Worm (Caenorhabditis elegans) whole organism, late embryonic: ENCODE data around the gene ptpn-22.

Experiments
- C08G9.2 ChIP-seq: sonication (generic microtip); optimal IDR thresholded peaks from 2 replicates; lab custom pipeline; 2016; ENCODE audit warnings: mild to moderate bottlenecking, missing genetic modification characterization, moderate library complexity, missing compliant biosample characterization
- ahr-1 ChIP-seq: sonication (generic microtip); optimal IDR thresholded peaks from 2 replicates; lab custom pipeline; 2016; ENCODE audit warnings: missing genetic modification characterization, missing compliant biosample characterization
- ama-1 ChIP-seq: fragments of 150-350 bp; optimal IDR thresholded peaks from 2 replicates; lab custom pipeline; 2014
- dmd-4 ChIP-seq: sonication (generic microtip); optimal IDR thresholded peaks from 2 replicates; lab custom pipeline; 2016; ENCODE audit warnings: borderline replicate concordance, missing genetic modification characterization, missing compliant biosample characterization
- hlh-6 ChIP-seq: sonication (generic microtip); optimal IDR thresholded peaks from 2 replicates; lab custom pipeline; 2016; ENCODE audit warnings: missing genotype, missing genetic modification characterization, missing compliant biosample characterization
- sox-2 ChIP-seq: fragments of 200-800 bp; sonication (Bioruptor generic); IDR thresholded peaks from 2 replicates; pipeline ENCODE4 v1.3.6; 2022; ENCODE audit warnings: missing genetic modification reagents, missing genetic modification characterization, missing compliant biosample characterization
- syd-9 ChIP-seq: sonication (generic microtip); optimal IDR thresholded peaks from 2 replicates; lab custom pipeline; 2016; ENCODE audit warnings: mild to moderate bottlenecking, missing genetic modification characterization, moderate library complexity, missing compliant biosample characterization

DNA sequence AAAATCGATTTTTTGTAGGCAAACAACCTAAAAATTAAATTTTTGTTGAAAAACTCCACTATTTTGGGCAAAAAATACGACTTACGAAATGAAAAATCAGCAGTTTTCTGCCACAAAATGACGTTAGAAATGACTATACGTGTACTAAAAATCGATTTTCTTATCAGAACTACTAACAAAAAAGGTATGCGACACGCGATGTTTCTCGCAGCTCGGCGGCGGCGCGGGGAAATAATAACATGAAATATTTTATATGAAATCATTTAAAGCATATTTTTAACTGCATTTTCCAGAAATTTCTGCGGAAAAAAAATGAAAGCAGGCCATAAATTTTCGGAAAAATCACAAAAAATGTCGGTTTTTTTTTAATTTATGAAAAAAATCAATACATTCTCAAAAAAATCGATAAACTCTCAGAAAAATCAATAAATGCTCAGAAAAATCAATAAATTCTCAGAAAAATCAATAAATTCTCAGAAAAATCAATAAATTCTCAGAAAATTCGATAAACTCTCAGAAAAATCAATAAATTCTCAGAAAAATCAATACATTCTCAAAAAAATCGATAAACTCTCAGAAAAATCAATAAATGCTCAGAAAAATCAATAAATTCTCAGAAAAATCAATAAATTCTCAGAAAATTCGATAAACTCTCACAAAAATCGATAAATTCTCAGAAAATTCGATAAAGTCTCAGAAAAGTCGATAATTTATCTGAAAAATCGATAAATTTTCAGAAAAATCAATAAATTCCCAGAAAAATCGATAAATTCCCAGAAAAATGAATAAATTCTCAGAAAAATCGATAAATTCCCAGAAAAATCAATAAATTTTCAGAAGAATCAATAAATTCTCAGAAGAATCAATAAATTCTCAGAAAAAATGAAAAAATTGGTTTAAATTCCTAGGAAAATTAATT, at the start of gene ptpn-22:
- TF ChIP-seq ama-1 (lab: Kevin White, UChicago): no peak
- no peak for TF ChIP-seq sox-2 (GFP tag; lab: Robert Waterston, UW)
- no peak for TF ChIP-seq C08G9.2 (tag; lab: Kevin White, UChicago)
- TF ChIP-seq dmd-4 (tag; lab: Kevin White, UChicago): no peak
- TF ChIP-seq hlh-6 (tag; lab: Kevin White, UChicago): no peak
- TF ChIP-seq syd-9 (tag; lab: Kevin White, UChicago): no peak
- no peak for TF ChIP-seq ahr-1 (tag; lab: Kevin White, UChicago)
